Worm (Caenorhabditis elegans): ENCODE measurements around the gene gcy-27.

DNA sequence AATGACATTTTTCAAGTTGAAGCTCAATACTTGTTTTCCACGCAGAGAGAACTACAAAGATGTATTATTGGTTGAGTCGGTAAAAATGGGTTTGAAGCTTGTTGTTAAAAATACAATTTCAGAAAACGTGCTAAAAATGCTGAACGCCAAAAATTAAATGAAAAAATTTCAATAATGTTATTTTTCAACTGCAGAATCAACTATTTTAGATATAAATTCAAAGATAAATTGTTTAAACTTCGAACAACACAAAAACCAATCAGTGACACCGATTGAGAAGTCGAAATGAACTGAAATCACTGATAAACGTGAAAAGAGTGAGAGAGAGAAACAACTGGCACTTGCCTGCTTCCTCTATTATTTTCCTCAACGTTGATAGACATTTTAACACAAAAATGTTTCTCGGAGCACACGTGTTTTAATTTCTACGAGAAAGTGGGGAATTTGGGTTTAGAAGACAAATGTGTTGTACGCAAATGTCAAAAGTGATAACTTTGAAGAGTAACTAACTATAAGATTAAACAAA lies 48.9 kb downstream of the gcy-27 start, which contains the start of gene T02D1.8:
- TF ChIP-seq mdl-1 (tag; optimal IDR thresholded peaks at IDR 0.05) (no peak), snpc-4 (tag; optimal IDR thresholded peaks at IDR 0.05) (no peak), nhr-77 (tag; optimal IDR thresholded peaks at IDR 0.05) (no peak), lin-11 (tag; optimal IDR thresholded peaks at IDR 0.05) (no peak), nhr-25 (tag; optimal IDR thresholded peaks at IDR 0.05) (no peak), nhr-12 (tag; optimal IDR thresholded peaks at IDR 0.05) (no peak), aly-2 (tag; optimal IDR thresholded peaks at IDR 0.05) (no peak), lin-13 (GFP tag; optimal IDR thresholded peaks at IDR 0.05) (no peak), egl-27 (tag; optimal IDR thresholded peaks at IDR 0.05) (no peak), nhr-129 (tag; optimal IDR thresholded peaks at IDR 0.05) (no peak), unc-39 (tag; optimal IDR thresholded peaks at IDR 0.05) (no peak), ama-1 (optimal IDR thresholded peaks at IDR 0.05) (no peak), zag-1 (tag; optimal IDR thresholded peaks at IDR 0.05) (no peak), ztf-11 (tag; optimal IDR thresholded peaks at IDR 0.05) (no peak)

Data from whole organism, L2 larva.